Fruit fly (Drosophila melanogaster): ENCODE measurements around the gene cact.

dm6 chr2L:16299466-16300311 lies 26.3 kb downstream of the cact start, which contains the start of the genes heix and CG17328:
- TF ChIP-seq CG12768 (GFP tag; optimal IDR thresholded peaks at IDR 0.05) (peak; percentile 61), Clk (GFP tag; optimal IDR thresholded peaks at IDR 0.05) (peak; percentile 44), cnc (optimal IDR thresholded peaks at IDR 0.05) (no peak), kay (GFP tag; ENCODE audit: borderline replicate concordance) (peak; percentile 91), CG14711 (tag; optimal IDR thresholded peaks at IDR 0.05) (peak; percentile 48), CG5204 (GFP tag; optimal IDR thresholded peaks at IDR 0.05) (no peak), CG11617 (GFP tag; optimal IDR thresholded peaks at IDR 0.05) (peak; percentile 78), Mnt (GFP tag; optimal IDR thresholded peaks at IDR 0.05) (peak; percentile 57), CG7045 (GFP tag; optimal IDR thresholded peaks at IDR 0.05) (peak; percentile 71), CG1620 (GFP tag; optimal IDR thresholded peaks at IDR 0.05) (peak; percentile 40), bab1 (GFP tag; optimal IDR thresholded peaks at IDR 0.05) (peak; percentile 81), tj (GFP tag; optimal IDR thresholded peaks at IDR 0.05) (peak; percentile 68), Hr96 (GFP tag; optimal IDR thresholded peaks at IDR 0.05) (no peak)
